Fruit fly (Drosophila melanogaster): Measurements from ENCODE around the gene CG13284.

CG13284 gene

DNA sequence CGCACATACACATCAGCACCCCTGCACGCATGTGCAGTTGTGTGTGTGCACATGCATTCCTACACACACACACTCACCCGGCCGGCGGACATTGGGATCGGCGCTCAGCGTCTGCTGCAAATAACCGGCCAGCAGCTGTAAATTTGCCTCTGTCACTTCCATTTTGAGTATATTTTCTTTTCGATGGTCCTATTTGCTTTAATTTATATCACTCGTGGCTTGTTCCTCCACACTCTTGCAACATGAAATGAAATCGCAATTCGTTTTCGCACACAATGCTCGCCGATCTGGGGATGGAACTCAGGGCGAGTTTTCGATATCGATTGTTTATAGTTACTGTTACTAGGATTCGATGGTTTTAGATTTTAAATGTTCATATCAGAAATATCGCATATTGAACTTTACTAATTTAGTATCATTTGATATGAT lies 23.6 kb downstream of the CG13284 start, which contains the start of gene Cse1 (continued):
- TF ChIP-seq CG12236 (GFP tag; optimal IDR thresholded peaks at IDR 0.05), result no peak
- TF ChIP-seq zfh2 (GFP tag; optimal IDR thresholded peaks at IDR 0.05), result no peak
- no peak for TF ChIP-seq CG8944 (GFP tag; optimal IDR thresholded peaks at IDR 0.05)
- TF ChIP-seq Rx (GFP tag; IDR thresholded peaks at IDR 0.05), result no peak
- peak; percentile 56 for TF ChIP-seq CG3995 (GFP tag; optimal IDR thresholded peaks at IDR 0.05)
- no peak for TF ChIP-seq CG2875 (GFP tag; optimal IDR thresholded peaks at IDR 0.05)
- TF ChIP-seq CG18619 (GFP tag; optimal IDR thresholded peaks at IDR 0.05), result no peak
- peak; percentile 68 for TF ChIP-seq Sin3A (optimal IDR thresholded peaks at IDR 0.05)
- TF ChIP-seq amos (GFP tag; IDR thresholded peaks at IDR 0.05; ENCODE audit: partially characterized antibody), result peak; percentile 69
- TF ChIP-seq gce (GFP tag; IDR thresholded peaks at IDR 0.05), result no peak
- TF ChIP-seq Bgb (GFP tag; IDR thresholded peaks at IDR 0.05; ENCODE audit: partially characterized antibody), result peak; percentile 45; the same call in 1 of the 2 replicates
- TF ChIP-seq unc-4 (GFP tag; IDR thresholded peaks at IDR 0.05; ENCODE audit: partially characterized antibody), result peak; percentile 62; the same call in 1 of the 2 replicates
- TF ChIP-seq CG2199 (GFP tag; IDR thresholded peaks at IDR 0.05), result 0 out of 3 replicates have a peak, but pooled peaks have one; percentile 50
- TF ChIP-seq gfzf (GFP tag; optimal IDR thresholded peaks at IDR 0.05), result peak; percentile 13
- TF ChIP-seq nerfin-2 (GFP tag; IDR thresholded peaks at IDR 0.05; ENCODE audit: partially characterized antibody), result no peak
- 0 out of 3 replicates have a peak, but pooled peaks have one; percentile 40 for TF ChIP-seq Doc3 (GFP tag; IDR thresholded peaks at IDR 0.05; ENCODE audit: partially characterized antibody)
- TF ChIP-seq Opbp (GFP tag; IDR thresholded peaks at IDR 0.05; ENCODE audit: partially characterized antibody), result peak; percentile 57; the same call in 1 of the 3 replicates
- no peak for TF ChIP-seq Fer1 (GFP tag; optimal IDR thresholded peaks at IDR 0.05)
- TF ChIP-seq D (optimal IDR thresholded peaks at IDR 0.05), result no peak
- no peak for TF ChIP-seq D (GFP tag; optimal IDR thresholded peaks at IDR 0.05)
- no peak for TF ChIP-seq CG34376 (GFP tag; optimal IDR thresholded peaks at IDR 0.05)
- TF ChIP-seq cg (GFP tag; optimal IDR thresholded peaks at IDR 0.05), result peak; percentile 93
- peak; percentile 70 for TF ChIP-seq sna (GFP tag; IDR thresholded peaks at IDR 0.05; ENCODE audit: partially characterized antibody)
- no peak for TF ChIP-seq dmrt99B (tag; optimal IDR thresholded peaks at IDR 0.05)
- no peak for TF ChIP-seq CG30403 (GFP tag; optimal IDR thresholded peaks at IDR 0.05)
- peak; percentile 40 for TF ChIP-seq nmo (GFP tag; optimal IDR thresholded peaks at IDR 0.05)
- no peak for TF ChIP-seq CHES-1-like (GFP tag; optimal IDR thresholded peaks at IDR 0.05)
- peak in 1 of 2 experiments; percentile 34 for TF ChIP-seq insv (GFP tag; optimal IDR thresholded peaks at IDR 0.05)
- TF ChIP-seq PHDP (tag; optimal IDR thresholded peaks at IDR 0.05), result no peak
- TF ChIP-seq CG10274 (GFP tag; optimal IDR thresholded peaks at IDR 0.05), result no peak
- no peak for TF ChIP-seq CG10209 (GFP tag; optimal IDR thresholded peaks at IDR 0.05)
- peak; percentile 75; the same call in 1 of the 2 replicates for TF ChIP-seq rib (GFP tag; IDR thresholded peaks at IDR 0.05)
- TF ChIP-seq CG14710 (tag; optimal IDR thresholded peaks at IDR 0.05), result peak; percentile 16
- peak; percentile 70 for TF ChIP-seq CG13287 (GFP tag; IDR thresholded peaks at IDR 0.05; ENCODE audit: partially characterized antibody)
- no peak for TF ChIP-seq CG4404 (GFP tag; IDR thresholded peaks at IDR 0.05)
- TF ChIP-seq CG8290 (GFP tag; optimal IDR thresholded peaks at IDR 0.05), result no peak
- no peak for TF ChIP-seq CG8290 (tag; optimal IDR thresholded peaks at IDR 0.05)
- TF ChIP-seq sob (GFP tag; IDR thresholded peaks at IDR 0.05), result no peak
- no peak for TF ChIP-seq CG7357 (GFP tag; IDR thresholded peaks at IDR 0.05)
- TF ChIP-seq CG3838 (GFP tag; optimal IDR thresholded peaks at IDR 0.05), result no peak
- no peak for TF ChIP-seq CG11093 (GFP tag; IDR thresholded peaks at IDR 0.05)
- TF ChIP-seq onecut (GFP tag; IDR thresholded peaks at IDR 0.05), result no peak
- TF ChIP-seq CG7372 (GFP tag; IDR thresholded peaks at IDR 0.05), result no peak
- TF ChIP-seq CG11085 (GFP tag; IDR thresholded peaks at IDR 0.05), result no peak
- no peak for TF ChIP-seq ssp (GFP tag; IDR thresholded peaks at IDR 0.05)
- TF ChIP-seq CG34224 (GFP tag; IDR thresholded peaks at IDR 0.05; ENCODE audit: partially characterized antibody), result peak; percentile 51
- TF ChIP-seq CG13123 (GFP tag; optimal IDR thresholded peaks at IDR 0.05), result no peak
- no peak for TF ChIP-seq pnt (GFP tag; optimal IDR thresholded peaks at IDR 0.05)
- TF ChIP-seq CG6791 (GFP tag; IDR thresholded peaks at IDR 0.05; ENCODE audit: partially characterized antibody), result 0 out of 3 replicates have a peak, but pooled peaks have one; percentile 49
- peak; percentile 68 for TF ChIP-seq knrl (GFP tag; IDR thresholded peaks at IDR 0.05; ENCODE audit: partially characterized antibody)
